Fruit fly (Drosophila melanogaster): ENCODE measurements around the gene CG31111.
A peak's percentile ranks its signal among the peaks of the same experiment; 100 is the strongest.

CG31111 gene

dm6 chr3R:25074558-25074964, 18.6 kb upstream of the CG31111 start, which contains the start of the genes shams and CG11920 (continued):
- TF ChIP-seq ATbp (GFP tag; optimal IDR thresholded peaks at IDR 0.05) (no peak), lilli (GFP tag; optimal IDR thresholded peaks at IDR 0.05) (peak; percentile 29), cwo (GFP tag; optimal IDR thresholded peaks at IDR 0.05) (peak; percentile 40), CG6765 (GFP tag; optimal IDR thresholded peaks at IDR 0.05) (no peak), ato (GFP tag; IDR thresholded peaks at IDR 0.05; ENCODE audit: partially characterized antibody) (peak; percentile 57; the same call in 1 of the 2 replicates), CG16813 (GFP tag; IDR thresholded peaks at IDR 0.05; ENCODE audit: partially characterized antibody) (peak; percentile 58; the same call in 2 of the 3 replicates), twi (tag; optimal IDR thresholded peaks at IDR 0.05) (peak; percentile 45), CG43689 (GFP tag; IDR thresholded peaks at IDR 0.05) (no peak), CG13296 (GFP tag; optimal IDR thresholded peaks at IDR 0.05) (no peak), aop (GFP tag; IDR thresholded peaks at IDR 0.05) (no peak), CG8924 (tag; optimal IDR thresholded peaks at IDR 0.05) (peak; percentile 88), ap (GFP tag; IDR thresholded peaks at IDR 0.05) (no peak), CG10431 (GFP tag; optimal IDR thresholded peaks at IDR 0.05) (peak; percentile 24), CG17568 (GFP tag; optimal IDR thresholded peaks at IDR 0.05) (peak; percentile 31), CG10267 (tag; optimal IDR thresholded peaks at IDR 0.05) (peak; percentile 47), YL-1 (GFP tag; optimal IDR thresholded peaks at IDR 0.05) (peak; percentile 82), CG11085 (GFP tag; IDR thresholded peaks at IDR 0.05) (no peak), CG12391 (tag; optimal IDR thresholded peaks at IDR 0.05) (peak; percentile 66), Dip2 (GFP tag; IDR thresholded peaks at IDR 0.05) (no peak), Doc3 (GFP tag; IDR thresholded peaks at IDR 0.05; ENCODE audit: partially characterized antibody) (0 out of 3 replicates have a peak, but pooled peaks have one; percentile 36), CG33213 (GFP tag; optimal IDR thresholded peaks at IDR 0.05) (no peak), CG2120 (GFP tag; optimal IDR thresholded peaks at IDR 0.05) (peak; percentile 27), CG7786 (GFP tag; optimal IDR thresholded peaks at IDR 0.05) (no peak), Stat92E (GFP tag; optimal IDR thresholded peaks at IDR 0.05) (peak in 1 of 3 experiments; percentile 9), CG42726 (GFP tag; IDR thresholded peaks at IDR 0.05; ENCODE audit: partially characterized antibody) (no peak), cg (GFP tag; optimal IDR thresholded peaks at IDR 0.05) (peak; percentile 16), HmgZ (tag; optimal IDR thresholded peaks at IDR 0.05) (peak; percentile 23), odd (GFP tag; optimal IDR thresholded peaks at IDR 0.05) (no peak), Dp (GFP tag; optimal IDR thresholded peaks at IDR 0.05) (peak; percentile 30), CG13894 (tag; optimal IDR thresholded peaks at IDR 0.05) (no peak), Ets97D (GFP tag; optimal IDR thresholded peaks at IDR 0.05) (peak; percentile 9), toy (GFP tag; IDR thresholded peaks at IDR 0.05) (no peak), CG13287 (GFP tag; IDR thresholded peaks at IDR 0.05; ENCODE audit: partially characterized antibody) (peak; percentile 74), CG30403 (GFP tag; optimal IDR thresholded peaks at IDR 0.05) (peak; percentile 29), dm (GFP tag; optimal IDR thresholded peaks at IDR 0.05) (peak; percentile 80), Opbp (GFP tag; IDR thresholded peaks at IDR 0.05; ENCODE audit: partially characterized antibody) (peak; percentile 47; the same call in 1 of the 3 replicates), Gug (GFP tag; IDR thresholded peaks at IDR 0.05) (no peak), phol (tag; optimal IDR thresholded peaks at IDR 0.05) (peak; percentile 10), CG14860 (GFP tag; IDR thresholded peaks at IDR 0.05; ENCODE audit: partially characterized antibody) (peak; percentile 45; the same call in 1 of the 3 replicates), sd (tag; optimal IDR thresholded peaks at IDR 0.05) (no peak), CG11695 (GFP tag; IDR thresholded peaks at IDR 0.05) (no peak), CG34224 (GFP tag; IDR thresholded peaks at IDR 0.05; ENCODE audit: partially characterized antibody) (peak; percentile 73; the same call in 1 of the 3 replicates), CG30020 (tag; optimal IDR thresholded peaks at IDR 0.05) (peak; percentile 97), Dll (GFP tag; IDR thresholded peaks at IDR 0.05; ENCODE audit: partially characterized antibody) (peak; percentile 73; the same call in 3 of the 4 replicates), Nf-YB (GFP tag; optimal IDR thresholded peaks at IDR 0.05) (peak; percentile 24), Jarid2 (GFP tag; optimal IDR thresholded peaks at IDR 0.05) (no peak), CG6791 (GFP tag; IDR thresholded peaks at IDR 0.05; ENCODE audit: partially characterized antibody) (0 out of 3 replicates have a peak, but pooled peaks have one; percentile 39), bsh (GFP tag; optimal IDR thresholded peaks at IDR 0.05) (peak in 1 of 2 experiments; percentile 36)
